Worm (Caenorhabditis elegans): Measurements from ENCODE around the gene F52E1.2.

DNA sequence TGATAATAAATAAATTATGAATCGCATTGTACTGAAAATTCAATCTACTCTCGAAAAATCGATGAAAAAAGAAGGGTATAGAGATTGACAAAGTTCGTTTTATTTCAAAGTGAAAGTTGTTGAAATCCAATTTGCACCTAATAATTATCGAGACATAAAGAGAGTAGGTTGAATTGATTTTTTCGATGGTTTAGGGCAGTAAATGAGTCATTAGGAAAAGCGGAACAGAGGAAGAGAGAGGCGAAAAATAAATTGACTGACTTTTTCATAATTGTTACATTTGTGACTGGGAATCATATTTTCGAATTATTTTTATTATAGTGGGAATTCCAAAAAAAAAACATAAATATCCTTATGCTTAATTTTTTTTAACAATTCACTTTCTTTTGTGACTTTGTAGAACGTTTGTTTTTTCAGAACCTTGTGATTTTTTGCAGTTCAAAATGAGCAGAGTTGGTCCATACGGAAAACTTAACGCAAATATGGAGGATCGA is 16.0 kb upstream of the F52E1.2 start, which contains the start of the genes pho-6 and F52E1.3:
- no peak for TF ChIP-seq pha-4 (tag; optimal IDR thresholded peaks at IDR 0.05)
- no peak for TF ChIP-seq ama-1 (optimal IDR thresholded peaks at IDR 0.05)
- TF ChIP-seq ama-1 (GFP tag; optimal IDR thresholded peaks at IDR 0.05): no peak
- no peak for TF ChIP-seq snpc-1.1 (tag; optimal IDR thresholded peaks at IDR 0.05; ENCODE audit: insufficient read depth)
- no peak for TF ChIP-seq xnd-1 (tag; optimal IDR thresholded peaks at IDR 0.05)
